Worm (Caenorhabditis elegans) whole organism, L1 larva: Measurements from ENCODE around the gene D2063.1.

Experiments
- nhr-237 ChIP-seq: fragments of 150-350 bp; optimal IDR thresholded peaks from 2 replicates; lab custom pipeline; 2014; ENCODE audit warnings: missing biosample characterization, missing genetic modification characterization
- nhr-76 ChIP-seq: sonication (generic microtip); optimal IDR thresholded peaks from 2 replicates; lab custom pipeline; 2017; ENCODE audit warnings: missing biosample characterization, missing genetic modification characterization
- nhr-84 ChIP-seq: sonication (generic microtip); optimal IDR thresholded peaks from 2 replicates; lab custom pipeline; 2017; ENCODE audit warnings: missing biosample characterization, missing genetic modification characterization
- pqm-1 ChIP-seq: sonication (generic microtip); optimal IDR thresholded peaks from 3 replicates; lab custom pipeline; 2017; ENCODE audit warnings: missing biosample characterization, missing genetic modification characterization
- snpc-4 ChIP-seq: fragments of 150-350 bp; optimal IDR thresholded peaks from 2 replicates; lab custom pipeline; 2014; ENCODE audit warnings: missing biosample characterization, missing genetic modification characterization
- zag-1 ChIP-seq: fragments of 150-350 bp; optimal IDR thresholded peaks from 2 replicates; lab custom pipeline; 2014; ENCODE audit warnings: missing biosample characterization, missing genetic modification characterization

ce11 chrV:4359127-4359526, 32.2 kb downstream of the D2063.1 start:
- TF ChIP-seq nhr-237 (tag; lab: Kevin White, UChicago): no peak
- TF ChIP-seq pqm-1 (tag; lab: Kevin White, UChicago): no peak
- no peak for TF ChIP-seq zag-1 (tag; lab: Kevin White, UChicago)
- TF ChIP-seq nhr-84 (tag; lab: Kevin White, UChicago): no peak
- TF ChIP-seq snpc-4 (tag; lab: Kevin White, UChicago): no peak
- no peak for TF ChIP-seq nhr-76 (tag; lab: Kevin White, UChicago)
